Fruit fly (Drosophila melanogaster): ENCODE results near the gene CG15601.

DNA sequence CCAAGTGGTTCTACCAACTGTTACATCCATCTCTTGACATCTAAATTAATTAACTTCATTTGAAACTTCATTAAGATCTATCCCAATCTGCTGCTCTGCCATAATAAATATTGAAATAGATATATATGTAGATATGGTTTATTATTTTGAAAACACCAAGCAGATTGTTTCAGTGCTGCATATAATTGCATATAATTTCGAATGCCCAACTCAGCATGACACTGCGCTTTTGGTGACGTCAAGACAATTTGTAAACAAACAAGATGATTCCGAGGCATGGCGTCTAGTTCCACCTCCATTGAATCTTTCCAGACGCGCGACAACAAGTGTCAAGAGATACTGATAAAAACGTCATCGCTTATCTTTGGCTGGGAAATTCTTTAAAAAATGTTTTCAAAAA is 30.4 kb downstream of the CG15601 start:
- TF ChIP-seq pad (GFP tag; optimal IDR thresholded peaks at IDR 0.05) = no peak
- no peak for TF ChIP-seq Hr96 (GFP tag; optimal IDR thresholded peaks at IDR 0.05)
- TF ChIP-seq kay (GFP tag; ENCODE audit: borderline replicate concordance) = no peak
